Worm (Caenorhabditis elegans): ENCODE data around the gene C16D2.3.
A peak's percentile ranks its signal among the peaks of the same experiment; 100 is the strongest.

C16D2.3 gene

ce11 chrII:9126965-9127364 is 10.9 kb upstream of the C16D2.3 start:
- TF ChIP-seq nhr-77 (tag; optimal IDR thresholded peaks at IDR 0.05): no peak
- no peak for TF ChIP-seq F26F4.8 (GFP tag; conservative IDR thresholded peaks at IDR 0.05)
- TF ChIP-seq ceh-82 (tag; optimal IDR thresholded peaks at IDR 0.05): no peak
- TF ChIP-seq fos-1 (tag; optimal IDR thresholded peaks at IDR 0.05): no peak
- no peak for TF ChIP-seq zfp-3 (GFP tag; conservative IDR thresholded peaks at IDR 0.05)
- TF ChIP-seq mxl-3 (GFP tag; optimal IDR thresholded peaks at IDR 0.05): no peak
- TF ChIP-seq hlh-11 (tag; optimal IDR thresholded peaks at IDR 0.05): peak; percentile 71
- TF ChIP-seq egl-43 (GFP tag; IDR thresholded peaks at IDR 0.05): no peak
- no peak for TF ChIP-seq lin-39 (tag; optimal IDR thresholded peaks at IDR 0.05)
- 0 out of 2 replicates have a peak, but pooled peaks have one; percentile 10 for TF ChIP-seq hmg-1.1 (GFP tag; IDR thresholded peaks at IDR 0.05)
- no peak for TF ChIP-seq nhr-48 (tag; optimal IDR thresholded peaks at IDR 0.05)
- TF ChIP-seq madf-5 (GFP tag; IDR thresholded peaks at IDR 0.05): no peak
- 0 out of 2 replicates have a peak, but pooled peaks have one; percentile 35 for TF ChIP-seq arid-1 (GFP tag; conservative IDR thresholded peaks at IDR 0.05)
- no peak for TF ChIP-seq dmd-9 (GFP tag; IDR thresholded peaks at IDR 0.05)
- TF ChIP-seq ZK546.5 (tag; optimal IDR thresholded peaks at IDR 0.05): no peak
- TF ChIP-seq snpc-1.2 (GFP tag; IDR thresholded peaks at IDR 0.05): no peak
- no peak for TF ChIP-seq attf-4 (tag; optimal IDR thresholded peaks at IDR 0.05)
- no peak for TF ChIP-seq ctbp-1 (GFP tag; IDR thresholded peaks at IDR 0.05)
- no peak for TF ChIP-seq T26A8.4 (GFP tag; IDR thresholded peaks at IDR 0.05)
- no peak for TF ChIP-seq Y75B8A.6 (GFP tag; IDR thresholded peaks at IDR 0.05)
- no peak for TF ChIP-seq zip-2 (tag; optimal IDR thresholded peaks at IDR 0.05)
- no peak for TF ChIP-seq nhr-25 (tag; optimal IDR thresholded peaks at IDR 0.05; ENCODE audit: borderline replicate concordance, insufficient read depth)
- TF ChIP-seq dmd-6 (GFP tag; IDR thresholded peaks at IDR 0.05): no peak
- no peak for TF ChIP-seq nhr-111 (GFP tag; optimal IDR thresholded peaks at IDR 0.05)
- TF ChIP-seq sdz-12 (GFP tag; optimal IDR thresholded peaks at IDR 0.05): no peak
- no peak for TF ChIP-seq zip-11 (GFP tag; IDR thresholded peaks at IDR 0.05)
- no peak for TF ChIP-seq nhr-237 (tag; optimal IDR thresholded peaks at IDR 0.05)
- no peak for TF ChIP-seq snpc-4 (tag; optimal IDR thresholded peaks at IDR 0.05)
- no peak for TF ChIP-seq vab-7 (GFP tag; IDR thresholded peaks at IDR 0.05)
- TF ChIP-seq zag-1 (tag; optimal IDR thresholded peaks at IDR 0.05): no peak
- peak; percentile 25 for TF ChIP-seq nhr-28 (tag; optimal IDR thresholded peaks at IDR 0.05)
- TF ChIP-seq fkh-10 (GFP tag; optimal IDR thresholded peaks at IDR 0.05): no peak
- no peak for TF ChIP-seq pqm-1 (tag; optimal IDR thresholded peaks at IDR 0.05)
- TF ChIP-seq ztf-7 (tag; optimal IDR thresholded peaks at IDR 0.05): no peak
- TF ChIP-seq mxl-2 (GFP tag; conservative IDR thresholded peaks at IDR 0.05): no peak
- peak; percentile 65 for TF ChIP-seq dve-1 (tag; optimal IDR thresholded peaks at IDR 0.05; ENCODE audit: insufficient read depth)
- peak in 1 of 2 experiments; percentile 24 for TF ChIP-seq lsy-2 (tag; optimal IDR thresholded peaks at IDR 0.05)
- no peak for TF ChIP-seq ces-1 (GFP tag; optimal IDR thresholded peaks at IDR 0.05)
- no peak for TF ChIP-seq rbr-2 (tag; optimal IDR thresholded peaks at IDR 0.05)
- TF ChIP-seq nhr-41 (GFP tag; IDR thresholded peaks at IDR 0.05): no peak
- TF ChIP-seq unc-62 (GFP tag; optimal IDR thresholded peaks at IDR 0.05 in 1 of 2): no peak
- TF ChIP-seq unc-62 (tag; optimal IDR thresholded peaks at IDR 0.05): no peak
- TF ChIP-seq hif-1 (tag; optimal IDR thresholded peaks at IDR 0.05): no peak
- no peak for TF ChIP-seq daf-12 (tag; optimal IDR thresholded peaks at IDR 0.05)
- no peak for TF ChIP-seq lir-3 (tag; optimal IDR thresholded peaks at IDR 0.05)
- no peak for TF ChIP-seq F44E2.7 (GFP tag; IDR thresholded peaks at IDR 0.05)
- no peak for TF ChIP-seq R02D3.7 (tag; optimal IDR thresholded peaks at IDR 0.05)
- peak; percentile 52 for TF ChIP-seq mes-2 (tag; optimal IDR thresholded peaks at IDR 0.05; ENCODE audit: poor library complexity, severe bottlenecking)
- TF ChIP-seq aly-2 (tag; optimal IDR thresholded peaks at IDR 0.05): no peak
- no peak for TF ChIP-seq egl-27 (tag; optimal IDR thresholded peaks at IDR 0.05)
- TF ChIP-seq daf-8 (GFP tag; IDR thresholded peaks at IDR 0.05): no peak
- TF ChIP-seq nhr-11 (tag; optimal IDR thresholded peaks at IDR 0.05): no peak
